Fruit fly (Drosophila melanogaster) whole organism, embryonic: ENCODE results near the gene RhoBTB.

Source experiments
- Asciz ChIP-seq: fragments of 200-800 bp; sonication (Bioruptor generic); optimal IDR thresholded peaks from 2 replicates; lab custom pipeline; 2017; ENCODE audit warnings: missing biosample characterization, mild to moderate bottlenecking, missing genetic modification characterization, missing genetic modification reagents
- Atf3 ChIP-seq: fragments of 200-800 bp; sonication (Bioruptor generic); optimal IDR thresholded peaks from 3 replicates; lab custom pipeline; 2016; ENCODE audit warnings: missing biosample characterization, missing genetic modification characterization
- Bgb ChIP-seq: fragments of 200-800 bp; sonication (Bioruptor generic); IDR thresholded peaks from 2 replicates; pipeline ENCODE4 v1.3.6; 2022; ENCODE audit warnings: missing biosample characterization, missing genetic modification characterization; ENCODE audit not compliant: partially characterized antibody
- CG10267 ChIP-seq: fragments of 200-800 bp; sonication (Bioruptor generic); optimal IDR thresholded peaks from 2 replicates; lab custom pipeline; 2018; ENCODE audit warnings: missing biosample characterization, mild to moderate bottlenecking, missing genetic modification characterization, moderate library complexity
- CG10543 ChIP-seq: fragments of 200-800 bp; sonication (Bioruptor generic); optimal IDR thresholded peaks from 3 replicates; lab custom pipeline; 2017; ENCODE audit warnings: missing biosample characterization, mild to moderate bottlenecking, missing genetic modification characterization, moderate library complexity
- CG10565 ChIP-seq: fragments of 200-800 bp; sonication (Bioruptor generic); optimal IDR thresholded peaks from 3 replicates; lab custom pipeline; 2016; ENCODE audit warnings: missing biosample characterization, mild to moderate bottlenecking, missing genetic modification characterization
- CG10654 ChIP-seq: fragments of 200-800 bp; sonication (Bioruptor generic); optimal IDR thresholded peaks from 2 replicates; lab custom pipeline; 2016; ENCODE audit warnings: missing biosample characterization, missing genetic modification characterization
- CG12942 ChIP-seq: fragments of 200-800 bp; sonication (Bioruptor generic); optimal IDR thresholded peaks from 3 replicates; lab custom pipeline; 2016; ENCODE audit warnings: missing biosample characterization, missing genetic modification characterization
- CG1602 ChIP-seq: fragments of 200-800 bp; sonication (Bioruptor generic); optimal IDR thresholded peaks from 3 replicates; lab custom pipeline; 2016; ENCODE audit warnings: missing biosample characterization, missing genetic modification characterization
- CG16813 ChIP-seq: fragments of 200-800 bp; sonication (Bioruptor generic); IDR thresholded peaks from 3 replicates; pipeline ENCODE4 v1.3.6; 2022; ENCODE audit warnings: missing biosample characterization, missing genetic modification characterization; ENCODE audit not compliant: partially characterized antibody
- CG32767 ChIP-seq: fragments of 200-800 bp; sonication (Bioruptor generic); IDR thresholded peaks from 2 replicates; pipeline ENCODE4 v1.3.6; 2022; ENCODE audit warnings: missing biosample characterization, missing genetic modification characterization
- CG5180 ChIP-seq: fragments of 200-800 bp; sonication (Bioruptor generic); optimal IDR thresholded peaks from 3 replicates; lab custom pipeline; 2017; ENCODE audit warnings: missing biosample characterization, missing genetic modification characterization, mild to moderate bottlenecking, moderate library complexity, missing genetic modification reagents
- CG6683 ChIP-seq: fragments of 200-800 bp; sonication (Bioruptor generic); optimal IDR thresholded peaks from 2 replicates; lab custom pipeline; 2017; ENCODE audit warnings: missing biosample characterization, mild to moderate bottlenecking, missing genetic modification characterization, missing genetic modification reagents
- CG9797 ChIP-seq: fragments of 200-800 bp; sonication (Bioruptor generic); optimal IDR thresholded peaks from 3 replicates; lab custom pipeline; 2018; ENCODE audit warnings: missing biosample characterization, mild to moderate bottlenecking, missing genetic modification characterization
- CkIIα-i1 ChIP-seq: fragments of 200-800 bp; sonication (Bioruptor generic); IDR thresholded peaks from 2 replicates; pipeline ENCODE4 v1.3.6; 2022; ENCODE audit warnings: missing biosample characterization, missing genetic modification characterization
- CrebB ChIP-seq: fragments of 200-800 bp; sonication (Bioruptor generic); optimal IDR thresholded peaks from 3 replicates; lab custom pipeline; 2018; ENCODE audit warnings: missing biosample characterization, mild to moderate bottlenecking, missing genetic modification characterization
- Dbx ChIP-seq: fragments of 200-800 bp; sonication (Bioruptor generic); IDR thresholded peaks from 3 replicates; pipeline ENCODE4 v1.3.6; 2022; ENCODE audit warnings: missing biosample characterization, missing genetic modification characterization
- Dll ChIP-seq: fragments of 200-800 bp; sonication (Bioruptor generic); IDR thresholded peaks from 4 replicates; pipeline ENCODE4 v1.3.6; 2022; ENCODE audit warnings: missing biosample characterization, missing genetic modification characterization; ENCODE audit not compliant: partially characterized antibody
- Dref ChIP-seq: fragments of 200-800 bp; sonication (Bioruptor generic); IDR thresholded peaks from 2 replicates; pipeline ENCODE4 v1.3.6; 2022; ENCODE audit warnings: missing biosample characterization, missing genetic modification characterization
- ERR ChIP-seq: fragments of 200-800 bp; sonication (Bioruptor generic); optimal IDR thresholded peaks from 2 replicates; lab custom pipeline; 2016; ENCODE audit warnings: missing biosample characterization, missing genetic modification characterization
- Fer1 ChIP-seq: fragments of 200-800 bp; sonication (Bioruptor generic); optimal IDR thresholded peaks from 2 replicates; lab custom pipeline; 2017; ENCODE audit warnings: missing biosample characterization, mild to moderate bottlenecking, missing genetic modification characterization
- HLH54F ChIP-seq: fragments of 200-800 bp; sonication (Bioruptor generic); optimal IDR thresholded peaks from 3 replicates; lab custom pipeline; 2016; ENCODE audit warnings: missing biosample characterization, missing genetic modification characterization
- MESR4 ChIP-seq: fragments of 200-800 bp; sonication (Bioruptor generic); optimal IDR thresholded peaks from 2 replicates; lab custom pipeline; 2018; ENCODE audit warnings: missing biosample characterization, mild to moderate bottlenecking, missing genetic modification characterization, moderate library complexity
- MTF-1 ChIP-seq: fragments of 200-800 bp; sonication (Bioruptor generic); optimal IDR thresholded peaks from 2 replicates; lab custom pipeline; 2018; ENCODE audit warnings: missing biosample characterization, mild to moderate bottlenecking, missing genetic modification characterization, borderline replicate concordance
- Med ChIP-seq: fragments of 200-800 bp; sonication (Bioruptor generic); peaks from one replicate; lab custom pipeline; 2016; ENCODE audit warnings: missing biosample characterization, missing genetic modification characterization, mild to moderate bottlenecking, inconsistent platforms, moderate library complexity
- Nf-YC ChIP-seq: fragments of 200-800 bp; optimal IDR thresholded peaks from 3 replicates; lab custom pipeline; 2019; ENCODE audit warnings: missing biosample characterization, mild to moderate bottlenecking, missing genetic modification characterization, moderate library complexity
- Sry-δ ChIP-seq: fragments of 200-800 bp; sonication (Bioruptor generic); optimal IDR thresholded peaks from 2 replicates; lab custom pipeline; 2016; ENCODE audit warnings: missing biosample characterization, missing genetic modification characterization
- Stat92E ChIP-seq, 3 experiments: fragments of >200 bp in 2 of 3; fragments of 200-800 bp in 1 of 3; sonication (Bioruptor generic) in 1 of 3; optimal IDR thresholded peaks; 2 replicates each; lab custom pipeline; 2017 to 2019; ENCODE audit warnings: missing biosample characterization in 3 of 3, missing genetic modification characterization in 3 of 3, mild to moderate bottlenecking in 1 of 3, moderate library complexity in 1 of 3
- YL-1 ChIP-seq: fragments of 200-800 bp; sonication (Bioruptor generic); optimal IDR thresholded peaks from 3 replicates; lab custom pipeline; 2017; ENCODE audit warnings: missing biosample characterization, mild to moderate bottlenecking, missing genetic modification characterization
- amos ChIP-seq: fragments of 200-800 bp; sonication (Bioruptor generic); IDR thresholded peaks from 2 replicates; pipeline ENCODE4 v1.3.6; 2022; ENCODE audit warnings: missing biosample characterization, missing genetic modification characterization; ENCODE audit not compliant: partially characterized antibody
- cato ChIP-seq: fragments of 200-800 bp; sonication (Bioruptor generic); optimal IDR thresholded peaks from 2 replicates; lab custom pipeline; 2016; ENCODE audit warnings: missing biosample characterization, missing genetic modification characterization, borderline replicate concordance
- emc ChIP-seq: fragments of 200-800 bp; sonication (Bioruptor generic); optimal IDR thresholded peaks from 2 replicates; lab custom pipeline; 2016; ENCODE audit warnings: missing biosample characterization, missing genetic modification characterization
- esg ChIP-seq: fragments of 200-800 bp; sonication (Bioruptor generic); conservative IDR thresholded peaks from 2 replicates; pipeline ENCODE4 v1.3.6; 2022; ENCODE audit warnings: missing biosample characterization, missing genetic modification characterization
- ewg ChIP-seq: fragments of 200-800 bp; sonication (Bioruptor generic); optimal IDR thresholded peaks from 3 replicates; lab custom pipeline; 2017; ENCODE audit warnings: mild to moderate bottlenecking, missing biosample characterization, missing genetic modification reagents, missing genetic modification characterization
- eyg ChIP-seq: fragments of 200-800 bp; sonication (Bioruptor generic); optimal IDR thresholded peaks from 3 replicates; lab custom pipeline; 2016; ENCODE audit warnings: missing biosample characterization, missing genetic modification characterization
- gem ChIP-seq: fragments of 200-800 bp; sonication (Bioruptor generic); optimal IDR thresholded peaks from 2 replicates; lab custom pipeline; 2019; ENCODE audit warnings: missing biosample characterization, mild to moderate bottlenecking, missing genetic modification characterization, moderate library complexity
- jigr1 ChIP-seq: fragments of 200-800 bp; sonication (Bioruptor generic); IDR thresholded peaks from 3 replicates; pipeline ENCODE4 v1.3.6; 2022; ENCODE audit warnings: missing biosample characterization, missing genetic modification characterization
- lov ChIP-seq, 2 experiments: fragments of 200-800 bp in 1 of 2; fragments of >200 bp in 1 of 2; sonication (Bioruptor generic) in 1 of 2; IDR thresholded peaks in 1 of 2; optimal IDR thresholded peaks in 1 of 2; 2 replicates in 1 of 2; 3 replicates in 1 of 2; pipeline versions ENCODE4 v1.3.6 to Lab custom; 2017 to 2022; ENCODE audit warnings: missing biosample characterization in 1 of 2, missing genetic modification characterization in 1 of 2
- mam ChIP-seq: fragments of 200-800 bp; sonication (Bioruptor generic); optimal IDR thresholded peaks from 3 replicates; lab custom pipeline; 2016; ENCODE audit warnings: missing biosample characterization, missing genetic modification characterization
- mirr ChIP-seq: fragments of 200-800 bp; sonication (Bioruptor generic); optimal IDR thresholded peaks from 3 replicates; lab custom pipeline; 2018; ENCODE audit warnings: missing biosample characterization, mild to moderate bottlenecking, missing genetic modification characterization
- odd ChIP-seq: fragments of 200-800 bp; sonication (Bioruptor generic); optimal IDR thresholded peaks from 2 replicates; lab custom pipeline; 2017; ENCODE audit warnings: missing biosample characterization, mild to moderate bottlenecking, missing genetic modification characterization
- p53 ChIP-seq: fragments of 200-800 bp; sonication (Bioruptor generic); optimal IDR thresholded peaks from 2 replicates; lab custom pipeline; 2016; ENCODE audit warnings: missing biosample characterization, missing genetic modification characterization
- pb ChIP-seq: fragments of 200-800 bp; sonication (Bioruptor generic); optimal IDR thresholded peaks from 3 replicates; lab custom pipeline; 2016; ENCODE audit warnings: missing biosample characterization, missing genetic modification characterization
- peb ChIP-seq: fragments of 200-800 bp; sonication (Bioruptor generic); IDR thresholded peaks from 2 replicates; pipeline ENCODE4 v1.3.6; 2022; ENCODE audit warnings: missing biosample characterization, missing genetic modification characterization
- prd ChIP-seq, 3 experiments: fragments of >200 bp in 2 of 3; fragments of 200-800 bp in 1 of 3; sonication (Bioruptor generic) in 1 of 3; optimal IDR thresholded peaks in 2 of 3; IDR thresholded peaks in 1 of 3; 2 replicates in 2 of 3; 3 replicates in 1 of 3; pipeline versions ENCODE4 v1.3.6 to Lab custom; 2017 to 2022; ENCODE audit warnings: missing biosample characterization in 1 of 3, missing genetic modification characterization in 1 of 3
- ranshi ChIP-seq: fragments of 200-800 bp; sonication (Bioruptor generic); IDR thresholded peaks from 2 replicates; pipeline ENCODE4 v1.3.6; 2022; ENCODE audit warnings: missing biosample characterization, missing genetic modification characterization
- tna ChIP-seq: fragments of 200-800 bp; sonication (Bioruptor generic); IDR thresholded peaks from 2 replicates; pipeline ENCODE4 v1.3.6; 2022; ENCODE audit warnings: missing biosample characterization, missing genetic modification characterization; ENCODE audit not compliant: partially characterized antibody
- trem ChIP-seq: fragments of 200-800 bp; optimal IDR thresholded peaks from 3 replicates; lab custom pipeline; 2019; ENCODE audit warnings: missing biosample characterization, mild to moderate bottlenecking, missing genetic modification characterization, moderate library complexity
- tx ChIP-seq: fragments of 200-800 bp; sonication (Bioruptor generic); optimal IDR thresholded peaks from 2 replicates; lab custom pipeline; 2016; ENCODE audit warnings: missing biosample characterization, missing genetic modification characterization

Gene RhoBTB

dm6 chr3L:20356613-20357012, 19.4 kb upstream of the RhoBTB start, which contains the start of gene kin17:
Gene kin17, plus strand, starts transcription at chr3L:20356807.
- TF ChIP-seq Bgb (GFP tag; lab: Robert Waterston, UW): peak; percentile 74
- no peak for TF ChIP-seq Asciz (GFP tag; lab: Kevin White, UChicago)
- no peak for TF ChIP-seq CG5180 (GFP tag; lab: Kevin White, UChicago)
- TF ChIP-seq Dll (GFP tag; lab: Robert Waterston, UW): peak; percentile 76; the same call in 3 of the 4 replicates
- TF ChIP-seq CG1602 (GFP tag; lab: Kevin White, UChicago): no peak
- TF ChIP-seq CG10654: no peak
- TF ChIP-seq CG10565 (GFP tag; lab: Kevin White, UChicago): no peak
- peak; percentile 66 for TF ChIP-seq Sry-δ (GFP tag; lab: Kevin White, UChicago)
- peak; percentile 35 for TF ChIP-seq CG10267 (tag; lab: Kevin White, UChicago)
- no peak for TF ChIP-seq CG12942
- TF ChIP-seq Dref (GFP tag; lab: Robert Waterston, UW): peak; percentile 70
- no peak for TF ChIP-seq gem (tag; lab: Kevin White, UChicago)
- no peak for TF ChIP-seq eyg (GFP tag; lab: Kevin White, UChicago)
- no peak for TF ChIP-seq jigr1 (GFP tag; lab: Robert Waterston, UW)
- peak; percentile 56 for TF ChIP-seq Med (GFP tag; lab: Kevin White, UChicago)
- no peak for TF ChIP-seq MTF-1 (GFP tag; lab: Kevin White, UChicago)
- peak; percentile 84 for TF ChIP-seq CG9797 (GFP tag; lab: Kevin White, UChicago)
- no peak for TF ChIP-seq Dbx (GFP tag; lab: Robert Waterston, UW)
- peak; percentile 72 for TF ChIP-seq amos (GFP tag; lab: Robert Waterston, UW)
- no peak for TF ChIP-seq Atf3 (GFP tag; lab: Kevin White, UChicago)
- TF ChIP-seq odd (GFP tag; lab: Kevin White, UChicago): no peak
- TF ChIP-seq Stat92E (GFP tag; optimal IDR thresholded peaks at IDR 0.05; lab: Kevin White, UChicago): peak in 1 of 3 experiments; percentile 20
- TF ChIP-seq CkIIα-i1: no peak
- no peak for TF ChIP-seq tx (GFP tag; lab: Kevin White, UChicago)
- peak; percentile 64 for TF ChIP-seq trem (tag; lab: Kevin White, UChicago)
- no peak for TF ChIP-seq p53 (GFP tag; lab: Kevin White, UChicago)
- no peak for TF ChIP-seq ewg (GFP tag; lab: Kevin White, UChicago)
- peak; percentile 71 for TF ChIP-seq CG16813 (GFP tag; lab: Robert Waterston, UW)
- TF ChIP-seq mam (GFP tag; lab: Kevin White, UChicago): no peak
- no peak for TF ChIP-seq Nf-YC (tag; lab: Kevin White, UChicago)
- TF ChIP-seq mirr (GFP tag; lab: Kevin White, UChicago): no peak
- TF ChIP-seq CG10543 (GFP tag; lab: Kevin White, UChicago): no peak
- no peak for TF ChIP-seq HLH54F (GFP tag; lab: Kevin White, UChicago)
- TF ChIP-seq emc (GFP tag; lab: Kevin White, UChicago): no peak
- peak; percentile 55; the same call in 1 of the 2 replicates for TF ChIP-seq tna (GFP tag; lab: Robert Waterston, UW)
- no peak for TF ChIP-seq cato (GFP tag; lab: Kevin White, UChicago)
- no peak for TF ChIP-seq CG6683 (GFP tag; lab: Kevin White, UChicago)
- no peak for TF ChIP-seq ranshi (GFP tag; lab: Robert Waterston, UW)
- peak; percentile 58 for TF ChIP-seq YL-1
- no peak for TF ChIP-seq esg
- no peak for TF ChIP-seq CG32767 (GFP tag; lab: Robert Waterston, UW)
- no peak for TF ChIP-seq pb (GFP tag; lab: Kevin White, UChicago)
- TF ChIP-seq Fer1 (GFP tag; lab: Kevin White, UChicago): no peak
- TF ChIP-seq ERR (GFP tag; lab: Kevin White, UChicago): no peak
- no peak for TF ChIP-seq peb (GFP tag; lab: Robert Waterston, UW)
- TF ChIP-seq prd (optimal IDR thresholded peaks at IDR 0.05; lab: Kevin White, UChicago): no peak
- TF ChIP-seq prd (GFP tag; IDR thresholded peaks at IDR 0.05; lab: Robert Waterston, UW): no peak
- no peak for TF ChIP-seq CrebB (tag; lab: Kevin White, UChicago)
- TF ChIP-seq MESR4: peak; percentile 69
- TF ChIP-seq lov (optimal IDR thresholded peaks at IDR 0.05; lab: Kevin White, UChicago): no peak
- no peak for TF ChIP-seq lov (GFP tag; IDR thresholded peaks at IDR 0.05; lab: Robert Waterston, UW)
